Fruit fly (Drosophila melanogaster) whole organism, embryonic: ENCODE results near the gene CG44362.

ENCODE experiments used
- Abd-B ChIP-seq: fragments of 200-800 bp; sonication (Bioruptor generic); optimal IDR thresholded peaks from 2 replicates; lab custom pipeline; 2018; ENCODE audit warnings: missing biosample characterization, mild to moderate bottlenecking, missing genetic modification characterization, moderate library complexity
- Adf1 ChIP-seq: fragments of 200-800 bp; sonication (Bioruptor generic); IDR thresholded peaks from 2 replicates; pipeline ENCODE4 v1.3.6; 2022; ENCODE audit warnings: missing biosample characterization, missing genetic modification characterization
- Bgb ChIP-seq: fragments of 200-800 bp; sonication (Bioruptor generic); IDR thresholded peaks from 2 replicates; pipeline ENCODE4 v1.3.6; 2022; ENCODE audit warnings: missing biosample characterization, missing genetic modification characterization; ENCODE audit not compliant: partially characterized antibody
- CG11504 ChIP-seq: fragments of 200-800 bp; sonication (Bioruptor generic); optimal IDR thresholded peaks from 3 replicates; lab custom pipeline; 2019; ENCODE audit warnings: missing biosample characterization, mild to moderate bottlenecking, missing genetic modification characterization, moderate library complexity
- CG11696 ChIP-seq: fragments of 200-800 bp; sonication (Bioruptor generic); IDR thresholded peaks from 2 replicates; pipeline ENCODE4 v1.3.6; 2022; ENCODE audit warnings: missing biosample characterization, missing genetic modification characterization
- CG12104 ChIP-seq: fragments of 200-800 bp; sonication (Bioruptor generic); optimal IDR thresholded peaks from 3 replicates; lab custom pipeline; 2016; ENCODE audit warnings: missing biosample characterization, missing genetic modification characterization
- CG13287 ChIP-seq: fragments of 200-800 bp; sonication (Bioruptor generic); IDR thresholded peaks from 2 replicates; pipeline ENCODE4 v1.3.6; 2022; ENCODE audit warnings: missing biosample characterization, missing genetic modification characterization; ENCODE audit not compliant: partially characterized antibody
- CG1529 ChIP-seq: fragments of 200-800 bp; sonication (Bioruptor generic); optimal IDR thresholded peaks from 3 replicates; lab custom pipeline; 2018; ENCODE audit warnings: missing biosample characterization, missing genetic modification characterization
- CG17359 ChIP-seq: fragments of 200-800 bp; sonication (Bioruptor generic); optimal IDR thresholded peaks from 3 replicates; lab custom pipeline; 2018; ENCODE audit warnings: missing biosample characterization, mild to moderate bottlenecking, missing genetic modification characterization, moderate library complexity
- CG17568 ChIP-seq: fragments of 200-800 bp; sonication (Bioruptor generic); optimal IDR thresholded peaks from 2 replicates; lab custom pipeline; 2018; ENCODE audit warnings: missing biosample characterization, mild to moderate bottlenecking, missing genetic modification characterization, moderate library complexity
- CG30431 ChIP-seq: fragments of 200-800 bp; sonication (Bioruptor generic); optimal IDR thresholded peaks from 2 replicates; lab custom pipeline; 2017; ENCODE audit warnings: missing biosample characterization, missing genetic modification characterization
- CG3163 ChIP-seq: fragments of 200-800 bp; sonication (Bioruptor generic); optimal IDR thresholded peaks from 3 replicates; lab custom pipeline; 2016; ENCODE audit warnings: missing biosample characterization, missing genetic modification characterization
- CG3407 ChIP-seq: fragments of 200-800 bp; sonication (Bioruptor generic); optimal IDR thresholded peaks from 2 replicates; lab custom pipeline; 2018; ENCODE audit warnings: missing biosample characterization, mild to moderate bottlenecking, missing genetic modification characterization
- CG34224 ChIP-seq: fragments of 200-800 bp; sonication (Bioruptor generic); IDR thresholded peaks from 3 replicates; pipeline ENCODE4 v1.3.6; 2022; ENCODE audit warnings: missing biosample characterization, missing genetic modification characterization; ENCODE audit not compliant: partially characterized antibody
- CG3838 ChIP-seq: fragments of 200-800 bp; sonication (Bioruptor generic); optimal IDR thresholded peaks from 3 replicates; lab custom pipeline; 2016; ENCODE audit warnings: missing biosample characterization, missing genetic modification characterization
- CG4617 ChIP-seq: fragments of 200-800 bp; sonication (Bioruptor generic); optimal IDR thresholded peaks from 3 replicates; lab custom pipeline; 2016; ENCODE audit warnings: missing biosample characterization, missing genetic modification characterization, borderline replicate concordance
- CG6272 ChIP-seq: fragments of 200-800 bp; sonication (Bioruptor generic); IDR thresholded peaks from 2 replicates; pipeline ENCODE4 v1.3.6; 2022; ENCODE audit warnings: missing biosample characterization, missing genetic modification characterization
- CG6689 ChIP-seq: fragments of 200-800 bp; sonication (Bioruptor generic); IDR thresholded peaks from 2 replicates; pipeline ENCODE4 v1.3.6; 2022; ENCODE audit warnings: missing biosample characterization, missing genetic modification characterization
- D19A ChIP-seq: fragments of 200-800 bp; optimal IDR thresholded peaks from 3 replicates; lab custom pipeline; 2019; ENCODE audit warnings: missing biosample characterization, mild to moderate bottlenecking, missing genetic modification characterization, moderate library complexity
- D19B ChIP-seq: fragments of 200-800 bp; sonication (Bioruptor generic); optimal IDR thresholded peaks from 2 replicates; lab custom pipeline; 2017; ENCODE audit warnings: missing biosample characterization, mild to moderate bottlenecking, missing genetic modification characterization
- Ets97D ChIP-seq: fragments of 200-800 bp; sonication (Bioruptor generic); optimal IDR thresholded peaks from 3 replicates; lab custom pipeline; 2016; ENCODE audit warnings: missing biosample characterization, missing genetic modification characterization
- Hr78 ChIP-seq, 2 experiments: fragments of 200-800 bp in 1 of 2; fragments of >200 bp in 1 of 2; sonication (Bioruptor generic) in 1 of 2; optimal IDR thresholded peaks; 2 replicates each; lab custom pipeline; 2017 to 2019; ENCODE audit warnings: missing biosample characterization in 2 of 2, missing genetic modification characterization in 2 of 2, mild to moderate bottlenecking in 1 of 2, moderate library complexity in 1 of 2
- NC2α ChIP-seq: fragments of 200-800 bp; sonication (Bioruptor generic); optimal IDR thresholded peaks from 2 replicates; lab custom pipeline; 2016; ENCODE audit warnings: missing biosample characterization, missing genetic modification characterization
- Opbp ChIP-seq: fragments of 200-800 bp; sonication (Bioruptor generic); IDR thresholded peaks from 3 replicates; pipeline ENCODE4 v1.3.6; 2022; ENCODE audit warnings: missing biosample characterization, missing genetic modification characterization; ENCODE audit not compliant: partially characterized antibody
- Scr ChIP-seq: fragments of 200-800 bp; sonication (Bioruptor generic); IDR thresholded peaks from 2 replicates; pipeline ENCODE4 v1.3.6; 2022; ENCODE audit warnings: missing biosample characterization, missing genetic modification characterization; ENCODE audit not compliant: partially characterized antibody
- Spps ChIP-seq: fragments of 200-800 bp; sonication (Bioruptor generic); optimal IDR thresholded peaks from 2 replicates; lab custom pipeline; 2018; ENCODE audit warnings: missing biosample characterization, mild to moderate bottlenecking, missing genetic modification characterization
- Sry-δ ChIP-seq: fragments of 200-800 bp; sonication (Bioruptor generic); optimal IDR thresholded peaks from 2 replicates; lab custom pipeline; 2016; ENCODE audit warnings: missing biosample characterization, missing genetic modification characterization
- Trl ChIP-seq, 3 experiments: fragments of >200 bp in 2 of 3; fragments of 200-800 bp in 1 of 3; sonication (Bioruptor generic) in 1 of 3; optimal IDR thresholded peaks; 2 replicates in 1 of 3; 3 replicates in 2 of 3; lab custom pipeline; 2016 to 2017; ENCODE audit warnings: missing biosample characterization in 1 of 3, missing genetic modification characterization in 1 of 3
- bowl ChIP-seq: fragments of 200-800 bp; sonication (Bioruptor generic); IDR thresholded peaks from 2 replicates; pipeline ENCODE4 v1.3.6; 2022; ENCODE audit warnings: missing biosample characterization, missing genetic modification characterization
- cg ChIP-seq: fragments of 200-800 bp; sonication (Bioruptor generic); optimal IDR thresholded peaks from 3 replicates; lab custom pipeline; 2019; ENCODE audit warnings: missing biosample characterization, mild to moderate bottlenecking, missing genetic modification characterization, moderate library complexity
- crp ChIP-seq, 2 experiments: fragments of 200-800 bp; sonication (Bioruptor generic); optimal IDR thresholded peaks; 2 replicates in 1 of 2; 3 replicates in 1 of 2; lab custom pipeline; 2017; ENCODE audit warnings: missing biosample characterization in 2 of 2, missing genetic modification characterization in 2 of 2, mild to moderate bottlenecking in 1 of 2, moderate library complexity in 1 of 2
- cwo ChIP-seq: fragments of 200-800 bp; sonication (Bioruptor generic); optimal IDR thresholded peaks from 3 replicates; lab custom pipeline; 2017; ENCODE audit warnings: missing biosample characterization, missing genetic modification characterization, mild to moderate bottlenecking, moderate library complexity, missing genetic modification reagents
- esg ChIP-seq: fragments of 200-800 bp; sonication (Bioruptor generic); conservative IDR thresholded peaks from 2 replicates; pipeline ENCODE4 v1.3.6; 2022; ENCODE audit warnings: missing biosample characterization, missing genetic modification characterization
- fd3F ChIP-seq: fragments of 200-800 bp; sonication (Bioruptor generic); optimal IDR thresholded peaks from 2 replicates; lab custom pipeline; 2018; ENCODE audit warnings: missing biosample characterization, mild to moderate bottlenecking, missing genetic modification characterization, moderate library complexity
- fru ChIP-seq: fragments of >200 bp; optimal IDR thresholded peaks from 2 replicates; lab custom pipeline; 2017
- gcm2 ChIP-seq: fragments of 200-800 bp; sonication (Bioruptor generic); optimal IDR thresholded peaks from 2 replicates; lab custom pipeline; 2016; ENCODE audit warnings: missing biosample characterization, missing genetic modification characterization
- lilli ChIP-seq: fragments of 200-800 bp; sonication (Bioruptor generic); optimal IDR thresholded peaks from 3 replicates; lab custom pipeline; 2016; ENCODE audit warnings: missing biosample characterization, missing genetic modification characterization
- luna ChIP-seq: fragments of 200-800 bp; sonication (Bioruptor generic); optimal IDR thresholded peaks from 2 replicates; lab custom pipeline; 2016; ENCODE audit warnings: missing biosample characterization, missing genetic modification characterization
- nom ChIP-seq: fragments of 200-800 bp; sonication (Bioruptor generic); optimal IDR thresholded peaks from 2 replicates; lab custom pipeline; 2017; ENCODE audit warnings: missing biosample characterization, missing genetic modification characterization, mild to moderate bottlenecking, moderate library complexity, missing genetic modification reagents
- sc ChIP-seq, 3 experiments: fragments of >200 bp in 2 of 3; fragments of 200-800 bp in 1 of 3; sonication (Bioruptor generic) in 1 of 3; optimal IDR thresholded peaks; 2 replicates in 2 of 3; 3 replicates in 1 of 3; lab custom pipeline; 2017; ENCODE audit warnings: mild to moderate bottlenecking in 1 of 3, missing biosample characterization in 1 of 3, missing genetic modification characterization in 1 of 3, missing genetic modification reagents in 1 of 3
- slbo ChIP-seq: fragments of 200-800 bp; sonication (Bioruptor generic); IDR thresholded peaks from 2 replicates; pipeline ENCODE4 v1.3.6; 2022; ENCODE audit warnings: missing biosample characterization, missing genetic modification characterization
- tio ChIP-seq: fragments of 200-800 bp; sonication (Bioruptor generic); optimal IDR thresholded peaks from 2 replicates; lab custom pipeline; 2017; ENCODE audit warnings: missing biosample characterization, missing genetic modification characterization, inconsistent platforms
- wdn ChIP-seq: fragments of 200-800 bp; sonication (Bioruptor generic); IDR thresholded peaks from 2 replicates; pipeline ENCODE4 v1.3.6; 2022; ENCODE audit warnings: missing biosample characterization, missing genetic modification characterization
- wek ChIP-seq: fragments of 200-800 bp; sonication (Bioruptor generic); optimal IDR thresholded peaks from 3 replicates; lab custom pipeline; 2018; ENCODE audit warnings: missing biosample characterization, mild to moderate bottlenecking, missing genetic modification characterization, moderate library complexity
- yki ChIP-seq: fragments of >200 bp; optimal IDR thresholded peaks from 3 replicates; lab custom pipeline; 2018
- z ChIP-seq: fragments of 200-800 bp; sonication (Bioruptor generic); IDR thresholded peaks from 3 replicates; pipeline ENCODE4 v1.3.6; 2022; ENCODE audit warnings: missing biosample characterization, missing genetic modification characterization

CG44362 gene

DNA sequence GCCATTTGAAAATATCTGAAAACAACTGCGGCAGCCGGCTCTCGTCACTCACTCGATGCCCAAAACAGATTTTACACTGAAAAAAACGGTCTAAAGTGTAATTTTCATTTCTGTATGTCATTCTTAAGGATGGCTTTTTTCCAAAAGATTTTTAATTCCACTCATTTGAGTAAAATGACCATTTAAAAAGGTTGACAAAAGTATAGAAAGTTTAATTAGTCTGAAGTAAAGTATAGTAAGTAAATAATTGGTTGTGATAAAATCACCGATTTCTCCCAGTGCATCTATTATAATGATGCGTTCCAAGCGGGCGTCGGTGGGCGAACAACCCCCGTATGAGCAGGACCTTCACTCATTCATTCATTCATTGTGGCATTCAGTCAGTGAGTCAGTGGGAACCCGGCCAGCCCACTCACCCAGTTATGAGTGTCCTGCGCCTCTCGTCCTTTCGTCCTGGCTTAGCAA lies 25.0 kb downstream of the CG44362 start (continued):
- TF ChIP-seq CG11504 (tag; lab: Kevin White, UChicago) (peak; percentile 83), lilli (peak; percentile 42), wdn (0 out of 2 replicates have a peak, but pooled peaks have one; percentile 10), CG3838 (GFP tag; lab: Kevin White, UChicago) (no peak), fd3F (GFP tag; lab: Kevin White, UChicago) (no peak)
- TF ChIP-seq, all 482 proteins: peak for 330

DNA sequence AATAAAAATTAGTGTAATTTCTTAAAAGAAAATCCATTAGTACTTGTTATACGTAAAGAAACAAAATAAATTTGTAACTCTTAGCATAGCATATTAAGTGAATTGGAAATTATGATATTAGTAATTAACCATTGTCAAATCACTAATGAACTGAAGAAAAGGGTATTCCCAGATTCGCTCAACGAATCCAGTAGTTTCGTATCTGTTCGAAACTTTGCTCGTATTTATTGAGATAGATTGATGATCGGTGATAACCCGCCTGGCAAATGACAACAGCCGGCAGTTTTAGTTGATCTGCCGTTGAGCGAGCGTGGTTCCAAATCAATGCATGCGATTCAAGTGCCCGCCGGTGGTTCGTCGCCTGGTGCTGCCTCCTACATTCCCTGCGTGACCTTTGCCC lies 27.5 kb downstream of the CG44362 start, which contains the start of gene CG7560:
Gene CG7560 (plus strand): TSS at position 301 of the 400 bp plus-strand sequence.
- TF ChIP-seq CG11696 (GFP tag; lab: Robert Waterston, UW) (0 out of 2 replicates have a peak, but pooled peaks have one; percentile 21), D19A (tag; lab: Kevin White, UChicago) (peak; percentile 39), Hr78 (GFP tag; optimal IDR thresholded peaks at IDR 0.05; lab: Kevin White, UChicago) (peak in 1 of 2 experiments; percentile 9), CG6689 (no peak)

DNA sequence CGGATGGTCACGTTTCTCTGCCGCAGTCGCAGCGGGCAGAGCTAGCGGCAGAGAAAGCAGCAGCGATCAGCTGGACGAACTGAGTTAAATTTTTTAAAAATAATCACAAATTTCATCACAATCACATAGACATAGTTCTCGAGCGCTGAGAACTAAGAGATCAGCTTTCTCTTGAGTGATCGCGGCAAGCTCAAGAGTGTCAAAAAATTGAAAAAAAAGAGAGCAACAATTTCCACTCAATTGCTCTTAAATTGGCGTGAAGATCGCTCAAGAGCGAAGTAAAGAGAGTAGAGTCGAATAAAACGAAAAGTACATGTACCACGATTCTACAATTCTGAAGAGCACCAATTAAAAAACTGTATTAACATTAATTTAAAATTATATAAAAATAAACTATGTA lies 31.0 kb downstream of the CG44362 start:
- TF ChIP-seq Bgb (GFP tag; lab: Robert Waterston, UW), result peak; percentile 6; the same call in 1 of the 2 replicates
- peak; percentile 32 for TF ChIP-seq cg
- TF ChIP-seq cwo (GFP tag; lab: Kevin White, UChicago), result peak; percentile 34
- TF ChIP-seq NC2α (GFP tag; lab: Kevin White, UChicago), result no peak
- TF ChIP-seq Scr (GFP tag; lab: Robert Waterston, UW), result no peak; the same call in 1 of the 2 replicates
- TF ChIP-seq Sry-δ, result no peak
- TF ChIP-seq CG3163, result peak; percentile 97
- TF ChIP-seq fru (lab: Kevin White, UChicago), result no peak
- no peak for TF ChIP-seq Opbp (GFP tag; lab: Robert Waterston, UW)
- TF ChIP-seq CG17568, result peak; percentile 7
- no peak for TF ChIP-seq Spps (tag; lab: Kevin White, UChicago)
- TF ChIP-seq CG13287 (GFP tag; lab: Robert Waterston, UW), result peak; percentile 51; the same call in 1 of the 2 replicates
- TF ChIP-seq CG4617 (GFP tag; lab: Kevin White, UChicago), result no peak
- TF ChIP-seq D19B, result no peak
- peak; percentile 98 for TF ChIP-seq z (GFP tag; lab: Robert Waterston, UW)
- TF ChIP-seq Ets97D (GFP tag; lab: Kevin White, UChicago), result no peak
- peak; percentile 91 to 93 for TF ChIP-seq Trl (optimal IDR thresholded peaks at IDR 0.05; lab: Kevin White, UChicago)
- no peak for TF ChIP-seq Trl (GFP tag; optimal IDR thresholded peaks at IDR 0.05; lab: Kevin White, UChicago)
- no peak for TF ChIP-seq CG17359
- TF ChIP-seq CG12104, result no peak
- no peak for TF ChIP-seq bowl (GFP tag; lab: Robert Waterston, UW)
- peak; percentile 88 for TF ChIP-seq Adf1
- no peak for TF ChIP-seq esg (GFP tag; lab: Robert Waterston, UW)
- peak; percentile 1 for TF ChIP-seq nom (GFP tag; lab: Kevin White, UChicago)
- TF ChIP-seq CG6272 (GFP tag; lab: Robert Waterston, UW), result no peak
- TF ChIP-seq Abd-B (GFP tag; lab: Kevin White, UChicago), result no peak
- no peak for TF ChIP-seq wek (GFP tag; lab: Kevin White, UChicago)
- no peak for TF ChIP-seq tio (GFP tag; lab: Kevin White, UChicago)
- peak in 1 of 2 experiments; percentile 40 for TF ChIP-seq crp (GFP tag; optimal IDR thresholded peaks at IDR 0.05; lab: Kevin White, UChicago)
- peak; percentile 18 for TF ChIP-seq CG3407 (GFP tag; lab: Kevin White, UChicago)
- no peak for TF ChIP-seq sc (optimal IDR thresholded peaks at IDR 0.05; lab: Kevin White, UChicago)
- no peak for TF ChIP-seq sc (GFP tag; optimal IDR thresholded peaks at IDR 0.05; lab: Kevin White, UChicago)
- TF ChIP-seq slbo (GFP tag; lab: Robert Waterston, UW), result no peak
- peak; percentile 36; the same call in 1 of the 3 replicates for TF ChIP-seq CG34224 (GFP tag; lab: Robert Waterston, UW)
- TF ChIP-seq CG1529, result no peak
- TF ChIP-seq CG30431 (GFP tag; lab: Kevin White, UChicago), result no peak
- peak; percentile 54 for TF ChIP-seq yki
- TF ChIP-seq gcm2, result no peak
- no peak for TF ChIP-seq luna
